Worm (Caenorhabditis elegans) whole organism, L4/young adult: Measurements from ENCODE around the gene klp-17.
"Not testable (repeated sequence)": the region's sequence is repeated elsewhere in the genome, so short reads cannot be mapped to it uniquely, and the experiment has no call there.

Experiments used
- W03F9.2 ChIP-seq: fragments of 150-350 bp; optimal IDR thresholded peaks from 2 replicates; lab custom pipeline; 2014; ENCODE audit warnings: missing biosample characterization, missing genetic modification characterization
- dao-5 ChIP-seq: sonication (generic microtip); optimal IDR thresholded peaks from 2 replicates; lab custom pipeline; 2016; ENCODE audit warnings: missing genotype, missing genetic modification characterization, moderate library complexity, missing compliant biosample characterization
- him-1 ChIP-seq: sonication (generic microtip); optimal IDR thresholded peaks from 2 replicates; lab custom pipeline; 2016; ENCODE audit warnings: missing genotype, missing genetic modification reagents, missing genetic modification characterization, missing compliant biosample characterization

Gene klp-17

ce11 chrII:11452498-11453005 lies 14.9 kb downstream of the klp-17 start, which contains the start of gene rsp-2:
rsp-2 (minus strand) TSS chrII:11452955.
- TF ChIP-seq dao-5 (tag; lab: Kevin White, UChicago) (no peak), W03F9.2 (no peak), him-1 (tag; lab: Kevin White, UChicago) (no peak)

ce11 chrII:11451738-11452137 lies 15.7 kb downstream of the klp-17 start:
- TF ChIP-seq dao-5 (tag; lab: Kevin White, UChicago) (no peak), him-1 (tag; lab: Kevin White, UChicago) (no peak), W03F9.2 (no peak)

- no peak for TF ChIP-seq W03F9.2
- no peak for TF ChIP-seq dao-5 (tag; lab: Kevin White, UChicago)
- TF ChIP-seq him-1 (tag; lab: Kevin White, UChicago), result no peak
Observed at ce11 chrII:11450882-11451281, 16.6 kb downstream of the klp-17 start.

ce11 chrII:11448753-11449152 lies 18.7 kb downstream of the klp-17 start, which contains the start of gene W02B12.1:
W02B12.1 (plus strand) TSS chrII:11449021.
- no peak for TF ChIP-seq W03F9.2
- TF ChIP-seq him-1 (tag; lab: Kevin White, UChicago), result no peak
- TF ChIP-seq dao-5 (tag; lab: Kevin White, UChicago), result no peak

ce11 chrII:11444973-11445372 lies 22.5 kb downstream of the klp-17 start, which contains the start of gene W02B12.13:
W02B12.13 (plus strand) TSS chrII:11445273.
- TF ChIP-seq W03F9.2 (no peak), him-1 (tag; lab: Kevin White, UChicago) (no peak), dao-5 (tag; lab: Kevin White, UChicago) (no peak)

- TF ChIP-seq W03F9.2, result no peak
- TF ChIP-seq dao-5 (tag; lab: Kevin White, UChicago), result no peak
- no peak for TF ChIP-seq him-1 (tag; lab: Kevin White, UChicago)
Observed at ce11 chrII:11443862-11444261, 23.6 kb downstream of the klp-17 start, which contains the start of gene adbp-1. adbp-1 (plus strand) TSS chrII:11444162.

- no peak for TF ChIP-seq W03F9.2
- TF ChIP-seq dao-5 (tag; lab: Kevin White, UChicago), result no peak
- TF ChIP-seq him-1 (tag; lab: Kevin White, UChicago), result no peak
Observed at ce11 chrII:11443128-11443527, 24.3 kb downstream of the klp-17 start.

- not testable (repeated sequence) for TF ChIP-seq him-1 (tag; lab: Kevin White, UChicago); dao-5 (tag; lab: Kevin White, UChicago); W03F9.2
Observed at ce11 chrII:11442425-11442824, 25.0 kb downstream of the klp-17 start, which contains the start of gene ebp-2. ebp-2 (plus strand) TSS chrII:11442725.

- no peak for TF ChIP-seq dao-5 (tag; lab: Kevin White, UChicago)
- no peak for TF ChIP-seq him-1 (tag; lab: Kevin White, UChicago)
- no peak for TF ChIP-seq W03F9.2
Observed at ce11 chrII:11440265-11440664, 27.2 kb downstream of the klp-17 start, which contains the start of gene VW02B12L.2. VW02B12L.2 (minus strand) TSS chrII:11440329.

- TF ChIP-seq him-1 (tag; lab: Kevin White, UChicago), result no peak
- no peak for TF ChIP-seq W03F9.2
- no peak for TF ChIP-seq dao-5 (tag; lab: Kevin White, UChicago)
Observed at ce11 chrII:11438417-11438816, 29.0 kb downstream of the klp-17 start, which contains the start of gene vha-6. vha-6 (minus strand) TSS chrII:11438452.

- TF ChIP-seq dao-5 (tag; lab: Kevin White, UChicago), result no peak
- TF ChIP-seq him-1 (tag; lab: Kevin White, UChicago), result no peak
- no peak for TF ChIP-seq W03F9.2
Observed at ce11 chrII:11433942-11434341, 33.5 kb downstream of the klp-17 start, which contains the start of gene C05D12.5. C05D12.5 (plus strand) TSS chrII:11434242.

ce11 chrII:11431584-11431983 lies 35.9 kb downstream of the klp-17 start, which contains the start of gene C05D12.4:
C05D12.4 (plus strand) TSS chrII:11431884.
- TF ChIP-seq dao-5 (tag; lab: Kevin White, UChicago), result no peak
- TF ChIP-seq W03F9.2, result no peak
- TF ChIP-seq him-1 (tag; lab: Kevin White, UChicago), result no peak

ce11 chrII:11428599-11428998 lies 38.8 kb downstream of the klp-17 start:
- no peak for TF ChIP-seq dao-5 (tag; lab: Kevin White, UChicago)
- no peak for TF ChIP-seq him-1 (tag; lab: Kevin White, UChicago)

- no peak for TF ChIP-seq dao-5 (tag; lab: Kevin White, UChicago)
- TF ChIP-seq W03F9.2, result no peak
- no peak for TF ChIP-seq him-1 (tag; lab: Kevin White, UChicago)
Observed at ce11 chrII:11427322-11427721, 40.1 kb downstream of the klp-17 start.
